Fruit fly (Drosophila melanogaster): ENCODE results near the gene Sf3b5.

Sf3b5 gene

dm6 chr3R:9064874-9065273 is 49.7 kb upstream of the Sf3b5 start, which contains the start of the genes beag and Ada (continued):
- TF ChIP-seq CG10565 (GFP tag; optimal IDR thresholded peaks at IDR 0.05) (no peak), CG34376 (GFP tag; optimal IDR thresholded peaks at IDR 0.05) (peak; percentile 60), CG12299 (tag; optimal IDR thresholded peaks at IDR 0.05) (no peak), Opbp (GFP tag; IDR thresholded peaks at IDR 0.05; ENCODE audit: partially characterized antibody) (peak; percentile 40; the same call in 1 of the 3 replicates), CG30431 (GFP tag; optimal IDR thresholded peaks at IDR 0.05) (no peak), bbx (GFP tag; IDR thresholded peaks at IDR 0.05; ENCODE audit: partially characterized antibody) (peak; percentile 30; the same call in 1 of the 2 replicates), Rx (GFP tag; IDR thresholded peaks at IDR 0.05) (no peak), YL-1 (GFP tag; optimal IDR thresholded peaks at IDR 0.05) (peak; percentile 90), CG4282 (GFP tag; optimal IDR thresholded peaks at IDR 0.05) (peak; percentile 5), tup (GFP tag; optimal IDR thresholded peaks at IDR 0.05) (no peak), CG9437 (GFP tag; optimal IDR thresholded peaks at IDR 0.05) (no peak), CG6654 (GFP tag; optimal IDR thresholded peaks at IDR 0.05) (no peak), Dip3 (GFP tag; optimal IDR thresholded peaks at IDR 0.05) (no peak), CG8388 (GFP tag; optimal IDR thresholded peaks at IDR 0.05) (peak; percentile 12), Mad (GFP tag; optimal IDR thresholded peaks at IDR 0.05) (peak; percentile 6), Lim3 (GFP tag; IDR thresholded peaks at IDR 0.05) (no peak), disco-r (GFP tag; optimal IDR thresholded peaks at IDR 0.05) (peak; percentile 33), otp (GFP tag; IDR thresholded peaks at IDR 0.05) (no peak), Bteb2 (GFP tag; optimal IDR thresholded peaks at IDR 0.05) (peak; percentile 35), CG14667 (GFP tag; IDR thresholded peaks at IDR 0.05) (no peak), Gsc (GFP tag; IDR thresholded peaks at IDR 0.05) (no peak), knrl (GFP tag; IDR thresholded peaks at IDR 0.05; ENCODE audit: partially characterized antibody) (peak; percentile 34; the same call in 1 of the 3 replicates), vvl (GFP tag; IDR thresholded peaks at IDR 0.05) (peak; percentile 52)

dm6 chr3R:9062756-9063155 is 47.6 kb upstream of the Sf3b5 start:
- TF ChIP-seq CG11695 (GFP tag; IDR thresholded peaks at IDR 0.05) (0 out of 3 replicates have a peak, but pooled peaks have one; percentile 15), hth (optimal IDR thresholded peaks at IDR 0.05) (no peak), CG2116 (GFP tag; optimal IDR thresholded peaks at IDR 0.05) (no peak), CG14441 (GFP tag; IDR thresholded peaks at IDR 0.05) (0 out of 2 replicates have a peak, but pooled peaks have one; percentile 40), Mrtf (GFP tag; IDR thresholded peaks at IDR 0.05) (0 out of 3 replicates have a peak, but pooled peaks have one; percentile 22), hkb (optimal IDR thresholded peaks at IDR 0.05) (no peak), hkb (GFP tag; IDR thresholded peaks at IDR 0.05) (peak; percentile 18; the same call in 1 of the 2 replicates), CG32532 (GFP tag; IDR thresholded peaks at IDR 0.05) (peak; percentile 34; the same call in 1 of the 2 replicates), slbo (GFP tag; IDR thresholded peaks at IDR 0.05) (peak; percentile 22; the same call in 1 of the 2 replicates), dysf (GFP tag; IDR thresholded peaks at IDR 0.05) (0 out of 3 replicates have a peak, but pooled peaks have one; percentile 34), ara (GFP tag; IDR thresholded peaks at IDR 0.05) (0 out of 2 replicates have a peak, but pooled peaks have one; percentile 29), pan (optimal IDR thresholded peaks at IDR 0.05) (no peak), pan (GFP tag; optimal IDR thresholded peaks at IDR 0.05 in 1 of 2, IDR thresholded peaks at IDR 0.05 in 1 of 2) (peak in 1 of 2 experiments; percentile 12), prd (optimal IDR thresholded peaks at IDR 0.05) (no peak), prd (GFP tag; IDR thresholded peaks at IDR 0.05) (peak; percentile 22; the same call in 1 of the 3 replicates), jing (GFP tag; optimal IDR thresholded peaks at IDR 0.05) (no peak), scrt (GFP tag; optimal IDR thresholded peaks at IDR 0.05) (no peak), CG12769 (tag; optimal IDR thresholded peaks at IDR 0.05) (no peak), CG10979 (tag; optimal IDR thresholded peaks at IDR 0.05) (peak; percentile 0), ewg (GFP tag; optimal IDR thresholded peaks at IDR 0.05) (no peak), NC2α (GFP tag; optimal IDR thresholded peaks at IDR 0.05) (no peak), Nf-YA (GFP tag; IDR thresholded peaks at IDR 0.05) (no peak), ind (GFP tag; optimal IDR thresholded peaks at IDR 0.05) (peak; percentile 1), unc-4 (GFP tag; IDR thresholded peaks at IDR 0.05; ENCODE audit: partially characterized antibody) (no peak), CG8290 (GFP tag; optimal IDR thresholded peaks at IDR 0.05) (no peak), CG8290 (tag; optimal IDR thresholded peaks at IDR 0.05) (peak in 1 of 2 experiments; percentile 7), Xrp1 (GFP tag; IDR thresholded peaks at IDR 0.05) (peak; percentile 37; the same call in 1 of the 2 replicates), CG1603 (tag; optimal IDR thresholded peaks at IDR 0.05) (peak; percentile 9), sob (GFP tag; IDR thresholded peaks at IDR 0.05) (peak; percentile 52; the same call in 1 of the 2 replicates), Oli (tag; optimal IDR thresholded peaks at IDR 0.05) (no peak)

Data from whole organism, embryonic.